Worm (Caenorhabditis elegans): ENCODE results near the gene Y43F8B.29.

- no peak for TF ChIP-seq skn-1 (tag; optimal IDR thresholded peaks at IDR 0.05)
- no peak for TF ChIP-seq snpc-4 (tag; optimal IDR thresholded peaks at IDR 0.05)
- TF ChIP-seq T26A8.4 (GFP tag; IDR thresholded peaks at IDR 0.05): no peak
- no peak for TF ChIP-seq unc-39 (tag; optimal IDR thresholded peaks at IDR 0.05)
- no peak for TF ChIP-seq lim-7 (GFP tag; IDR thresholded peaks at IDR 0.05)
- TF ChIP-seq ceh-82 (tag; optimal IDR thresholded peaks at IDR 0.05): no peak
- no peak for TF ChIP-seq Y75B8A.6 (GFP tag; IDR thresholded peaks at IDR 0.05)
- no peak for TF ChIP-seq ceh-28 (tag; optimal IDR thresholded peaks at IDR 0.05)
Measured at ce11 chrV:19526197-19526596, 34.8 kb downstream of the Y43F8B.29 start.
